Worm (Caenorhabditis elegans) whole organism, young adult: ENCODE measurements around the gene F44E2.10.

Experiments
- B0336.3 ChIP-seq: fragments of 200-800 bp; sonication (Bioruptor generic); IDR thresholded peaks from 2 replicates; pipeline ENCODE4 v1.3.6; 2022; ENCODE audit warnings: missing genetic modification characterization, missing compliant biosample characterization
- F22D6.2 ChIP-seq: sonication (generic microtip); optimal IDR thresholded peaks from 2 replicates; lab custom pipeline; 2016; ENCODE audit warnings: mild to moderate bottlenecking, missing genetic modification characterization, missing compliant biosample characterization
- F23B12.7 ChIP-seq: sonication (generic microtip); optimal IDR thresholded peaks from 2 replicates; lab custom pipeline; 2017; ENCODE audit warnings: missing genetic modification characterization, mild to moderate bottlenecking, missing compliant biosample characterization, antibody characterized with exemption, moderate library complexity; ENCODE audit not compliant: insufficient read depth
- F52B5.7 ChIP-seq: sonication (generic microtip); optimal IDR thresholded peaks from 2 replicates; lab custom pipeline; 2016; ENCODE audit warnings: mild to moderate bottlenecking, missing genetic modification characterization, missing compliant biosample characterization
- Y56A3A.18 ChIP-seq: fragments of 200-800 bp; sonication (Bioruptor generic); IDR thresholded peaks from 2 replicates; pipeline ENCODE4 v1.3.6; 2022; ENCODE audit warnings: missing genetic modification reagents, missing genetic modification characterization, missing compliant biosample characterization
- Y67H2A.10 ChIP-seq: fragments of 200-800 bp; sonication (Bioruptor generic); conservative IDR thresholded peaks from 2 replicates; pipeline ENCODE4 v1.3.6; 2022; ENCODE audit warnings: missing genetic modification reagents, missing genetic modification characterization, missing compliant biosample characterization
- aptf-2 ChIP-seq: fragments of 200-800 bp; sonication (Bioruptor generic); conservative IDR thresholded peaks from 2 replicates; pipeline ENCODE4 v1.3.6; 2022; ENCODE audit warnings: missing genetic modification reagents, missing genetic modification characterization, missing compliant biosample characterization
- atf-7 ChIP-seq: sonication (generic microtip); optimal IDR thresholded peaks from 2 replicates; lab custom pipeline; 2017; ENCODE audit warnings: mild to moderate bottlenecking, missing genetic modification characterization, missing compliant biosample characterization
- attf-5 ChIP-seq: fragments of 200-800 bp; sonication (Bioruptor generic); optimal IDR thresholded peaks from 2 replicates; lab custom pipeline; 2018; ENCODE audit warnings: mild to moderate bottlenecking, missing genetic modification characterization, missing compliant biosample characterization
- attf-6 ChIP-seq: fragments of 200-800 bp; sonication (Bioruptor generic); IDR thresholded peaks from 2 replicates; pipeline ENCODE4 v1.3.6; 2022; ENCODE audit warnings: missing genetic modification reagents, missing genetic modification characterization, missing compliant biosample characterization
- bed-2 ChIP-seq: fragments of 200-800 bp; sonication (Bioruptor generic); IDR thresholded peaks from 2 replicates; pipeline ENCODE4 v1.3.6; 2022; ENCODE audit warnings: missing genetic modification reagents, missing genetic modification characterization, missing compliant biosample characterization
- ccch-3 ChIP-seq: fragments of 200-800 bp; sonication (Bioruptor generic); optimal IDR thresholded peaks from 2 replicates; lab custom pipeline; 2018; ENCODE audit warnings: mild to moderate bottlenecking, missing genetic modification characterization, missing compliant biosample characterization
- ceh-58 ChIP-seq: fragments of 200-800 bp; sonication (Bioruptor generic); IDR thresholded peaks from 2 replicates; pipeline ENCODE4 v1.3.6; 2022; ENCODE audit warnings: missing genetic modification characterization, missing compliant biosample characterization
- chd-7 ChIP-seq: sonication (generic microtip); optimal IDR thresholded peaks from 2 replicates; lab custom pipeline; 2016; ENCODE audit warnings: mild to moderate bottlenecking, missing genetic modification characterization, moderate library complexity, missing compliant biosample characterization
- egrh-3 ChIP-seq: fragments of 200-800 bp; sonication (Bioruptor generic); IDR thresholded peaks from 2 replicates; pipeline ENCODE4 v1.3.6; 2022; ENCODE audit warnings: missing genetic modification reagents, missing genetic modification characterization, missing compliant biosample characterization
- ets-4 ChIP-seq: fragments of 200-800 bp; sonication (Bioruptor generic); optimal IDR thresholded peaks from 2 replicates; lab custom pipeline; 2018; ENCODE audit warnings: mild to moderate bottlenecking, missing genetic modification characterization, missing compliant biosample characterization
- fkh-3 ChIP-seq: sonication (generic microtip); optimal IDR thresholded peaks from 2 replicates; lab custom pipeline; 2016; ENCODE audit warnings: mild to moderate bottlenecking, missing genetic modification characterization, missing compliant biosample characterization
- him-1 ChIP-seq: sonication (generic microtip); optimal IDR thresholded peaks from 2 replicates; lab custom pipeline; 2016; ENCODE audit warnings: missing genotype, missing genetic modification reagents, missing genetic modification characterization, missing compliant biosample characterization
- hmg-1.2 ChIP-seq: fragments of 200-800 bp; sonication (Bioruptor generic); IDR thresholded peaks from 2 replicates; pipeline ENCODE4 v1.3.6; 2022; ENCODE audit warnings: missing genetic modification reagents, missing genetic modification characterization, missing compliant biosample characterization
- hrde-1 ChIP-seq: sonication (generic microtip); optimal IDR thresholded peaks from 2 replicates; lab custom pipeline; 2016; ENCODE audit warnings: missing genetic modification characterization, mild to moderate bottlenecking, missing compliant biosample characterization, moderate library complexity, missing genotype, missing genetic modification reagents, borderline replicate concordance
- hsf-1 ChIP-seq: fragments of 200-800 bp; sonication (Bioruptor generic); IDR thresholded peaks from 2 replicates; pipeline ENCODE4 v1.3.6; 2022; ENCODE audit warnings: missing genetic modification reagents, missing genetic modification characterization, missing compliant biosample characterization
- lag-1 ChIP-seq: fragments of 200-800 bp; sonication (Bioruptor generic); IDR thresholded peaks from 2 replicates; pipeline ENCODE4 v1.3.6; 2022; ENCODE audit warnings: missing genetic modification reagents, missing genetic modification characterization, missing compliant biosample characterization
- lin-26 ChIP-seq: fragments of 200-800 bp; sonication (Bioruptor generic); IDR thresholded peaks from 2 replicates; pipeline ENCODE4 v1.3.6; 2022; ENCODE audit warnings: missing genetic modification reagents, missing genetic modification characterization, missing compliant biosample characterization
- madf-10 ChIP-seq: sonication (generic microtip); optimal IDR thresholded peaks from 2 replicates; lab custom pipeline; 2016; ENCODE audit warnings: mild to moderate bottlenecking, missing genetic modification characterization, missing compliant biosample characterization
- madf-6 ChIP-seq: fragments of 200-800 bp; sonication (Bioruptor generic); IDR thresholded peaks from 2 replicates; pipeline ENCODE4 v1.3.6; 2022; ENCODE audit warnings: missing genetic modification reagents, missing genetic modification characterization, missing compliant biosample characterization
- mcd-1 ChIP-seq: fragments of 200-800 bp; sonication (Bioruptor generic); IDR thresholded peaks from 2 replicates; pipeline ENCODE4 v1.3.6; 2022; ENCODE audit warnings: missing genetic modification reagents, missing genetic modification characterization, missing compliant biosample characterization
- nfya-2 ChIP-seq: fragments of 200-800 bp; sonication (Bioruptor generic); IDR thresholded peaks from 2 replicates; pipeline ENCODE4 v1.3.6; 2022; ENCODE audit warnings: missing genetic modification reagents, missing genetic modification characterization, missing compliant biosample characterization
- nfyb-1 ChIP-seq: fragments of 200-800 bp; sonication (Bioruptor generic); IDR thresholded peaks from 2 replicates; pipeline ENCODE4 v1.3.6; 2022; ENCODE audit warnings: missing genetic modification reagents, missing genetic modification characterization, missing compliant biosample characterization
- nhr-179 ChIP-seq: sonication (generic microtip); optimal IDR thresholded peaks from 2 replicates; lab custom pipeline; 2016; ENCODE audit warnings: mild to moderate bottlenecking, missing genetic modification characterization, missing compliant biosample characterization
- nhr-27 ChIP-seq: fragments of 200-800 bp; sonication (Bioruptor generic); optimal IDR thresholded peaks from 2 replicates; lab custom pipeline; 2018; ENCODE audit warnings: mild to moderate bottlenecking, missing genetic modification characterization, moderate library complexity, missing compliant biosample characterization
- nhr-80 ChIP-seq: sonication (generic microtip); optimal IDR thresholded peaks from 2 replicates; lab custom pipeline; 2016; ENCODE audit warnings: missing genetic modification characterization, missing compliant biosample characterization
- rec-8 ChIP-seq, 2 experiments: sonication (generic microtip); optimal IDR thresholded peaks; 2 replicates each; lab custom pipeline; 2016; ENCODE audit warnings: mild to moderate bottlenecking in 2 of 2, missing genetic modification characterization in 2 of 2, missing genetic modification reagents in 2 of 2, missing genotype in 2 of 2, missing biosample characterization in 1 of 2, missing compliant biosample characterization in 1 of 2, moderate library complexity in 1 of 2
- repo-1 ChIP-seq: sonication (generic microtip); optimal IDR thresholded peaks from 2 replicates; lab custom pipeline; 2017; ENCODE audit warnings: mild to moderate bottlenecking, missing genetic modification characterization, missing compliant biosample characterization
- sea-2 ChIP-seq: fragments of 200-800 bp; sonication (Bioruptor generic); IDR thresholded peaks from 2 replicates; pipeline ENCODE4 v1.3.6; 2022; ENCODE audit warnings: missing genetic modification characterization, missing compliant biosample characterization
- snpc-1.3 ChIP-seq: sonication (generic microtip); optimal IDR thresholded peaks from 2 replicates; lab custom pipeline; 2017; ENCODE audit warnings: missing genetic modification characterization, mild to moderate bottlenecking, missing compliant biosample characterization, antibody characterized with exemption, moderate library complexity, missing genotype, missing genetic modification reagents; ENCODE audit not compliant: insufficient read depth
- snpc-4 ChIP-seq, 5 experiments: fragments of 150-350 bp in 1 of 5; sonication (generic microtip) in 4 of 5; optimal IDR thresholded peaks; 2 replicates each; lab custom pipeline; 2014 to 2018; ENCODE audit warnings: missing genetic modification characterization in 5 of 5, missing biosample characterization in 3 of 5, antibody characterized with exemption in 2 of 5, mild to moderate bottlenecking in 2 of 5, missing compliant biosample characterization in 2 of 5, missing genotype in 2 of 5, moderate library complexity in 2 of 5, missing genetic modification reagents in 1 of 5
- sptf-2 ChIP-seq: fragments of 200-800 bp; sonication (Bioruptor generic); optimal IDR thresholded peaks from 2 replicates; lab custom pipeline; 2018; ENCODE audit warnings: mild to moderate bottlenecking, missing genetic modification characterization, missing compliant biosample characterization
- tlf-1 ChIP-seq: fragments of 200-800 bp; sonication (Bioruptor generic); optimal IDR thresholded peaks from 2 replicates; lab custom pipeline; 2018; ENCODE audit warnings: mild to moderate bottlenecking, missing genetic modification characterization, missing compliant biosample characterization
- unc-130 ChIP-seq: sonication (generic microtip); optimal IDR thresholded peaks from 2 replicates; lab custom pipeline; 2016; ENCODE audit warnings: missing genetic modification reagents, missing genetic modification characterization, missing compliant biosample characterization
- xnd-1 ChIP-seq: sonication (generic microtip); optimal IDR thresholded peaks from 2 replicates; lab custom pipeline; 2016; ENCODE audit warnings: missing genotype, missing genetic modification reagents, missing genetic modification characterization, missing compliant biosample characterization
- zfh-2 ChIP-seq: fragments of 200-800 bp; sonication (Bioruptor generic); conservative IDR thresholded peaks from 2 replicates; pipeline ENCODE4 v1.3.6; 2022; ENCODE audit warnings: missing genetic modification reagents, missing genetic modification characterization, missing compliant biosample characterization
- ztf-18 ChIP-seq: sonication (generic microtip); optimal IDR thresholded peaks from 2 replicates; lab custom pipeline; 2016; ENCODE audit warnings: missing genotype, mild to moderate bottlenecking, missing genetic modification characterization, missing compliant biosample characterization
- ztf-22 ChIP-seq: fragments of 200-800 bp; sonication (Bioruptor generic); optimal IDR thresholded peaks from 2 replicates; lab custom pipeline; 2018; ENCODE audit warnings: mild to moderate bottlenecking, missing genetic modification characterization, moderate library complexity, missing compliant biosample characterization
- ztf-25 ChIP-seq: fragments of 200-800 bp; sonication (Bioruptor generic); IDR thresholded peaks from 2 replicates; pipeline ENCODE4 v1.3.6; 2022; ENCODE audit warnings: missing genetic modification reagents, missing genetic modification characterization, missing compliant biosample characterization
- ztf-26 ChIP-seq: sonication (generic microtip); optimal IDR thresholded peaks from 2 replicates; lab custom pipeline; 2017; ENCODE audit warnings: missing genetic modification characterization, missing compliant biosample characterization
- ztf-3 ChIP-seq: fragments of 200-800 bp; sonication (Bioruptor generic); optimal IDR thresholded peaks from 2 replicates; lab custom pipeline; 2018; ENCODE audit warnings: mild to moderate bottlenecking, missing genetic modification characterization, missing compliant biosample characterization

Gene F44E2.10

DNA sequence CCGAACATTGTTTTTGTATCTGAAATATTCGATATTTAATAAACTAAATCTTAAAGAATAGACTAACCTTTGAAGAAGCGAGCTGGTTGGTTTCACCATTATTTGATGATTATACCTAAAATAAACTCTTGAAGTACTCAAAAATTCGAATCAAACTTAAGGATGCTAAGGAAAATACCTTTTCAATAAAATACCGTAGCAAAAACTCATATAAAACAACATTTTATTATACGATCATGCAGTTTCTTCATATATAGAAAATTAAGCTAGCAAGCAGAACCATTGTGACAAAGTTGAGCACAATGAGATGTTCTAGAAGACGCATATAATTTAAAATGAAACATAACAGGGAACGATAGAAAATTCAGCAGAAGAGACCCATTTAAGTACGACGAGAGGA lies 17.5 kb upstream of the F44E2.10 start, which contains the start of gene F44E2.7:
F44E2.7 (minus strand) TSS at position 101 of the 400 bp plus-strand sequence.
- TF ChIP-seq nfya-2 (GFP tag; lab: Robert Waterston, UW) (no peak), sea-2 (GFP tag; lab: Robert Waterston, UW) (no peak), atf-7 (tag; lab: Kevin White, UChicago) (no peak), rec-8 (tag; optimal IDR thresholded peaks at IDR 0.05; lab: Kevin White, UChicago) (no peak), unc-130 (GFP tag; lab: Kevin White, UChicago) (no peak), nhr-80 (tag; lab: Kevin White, UChicago) (no peak), lag-1 (no peak), nhr-179 (tag; lab: Kevin White, UChicago) (no peak), nfyb-1 (GFP tag; lab: Robert Waterston, UW) (no peak), madf-10 (tag; lab: Kevin White, UChicago) (no peak), zfh-2 (GFP tag; lab: Robert Waterston, UW) (no peak), tlf-1 (GFP tag; lab: Kevin White, UChicago) (no peak), hsf-1 (GFP tag; lab: Robert Waterston, UW) (no peak), F52B5.7 (tag; lab: Kevin White, UChicago) (no peak), him-1 (tag; lab: Kevin White, UChicago) (no peak), snpc-4 (GFP tag; optimal IDR thresholded peaks at IDR 0.05; lab: Kevin White, UChicago) (no peak), snpc-4 (tag; optimal IDR thresholded peaks at IDR 0.05; lab: Kevin White, UChicago) (no peak), lin-26 (GFP tag; lab: Robert Waterston, UW) (no peak)
- TF ChIP-seq, all 124 proteins: peak for 0

- no peak for TF ChIP-seq ztf-22
- no peak for TF ChIP-seq ztf-3
- TF ChIP-seq hsf-1 (GFP tag; lab: Robert Waterston, UW), result no peak
- TF ChIP-seq mcd-1, result peak; percentile 89
- peak; percentile 30; the same call in 1 of the 2 replicates for TF ChIP-seq madf-6 (GFP tag; lab: Robert Waterston, UW)
- TF ChIP-seq fkh-3 (tag; lab: Kevin White, UChicago), result no peak
- TF ChIP-seq repo-1 (tag; lab: Kevin White, UChicago), result no peak
- TF ChIP-seq hmg-1.2 (GFP tag; lab: Robert Waterston, UW), result peak; percentile 30; the same call in 1 of the 2 replicates
- no peak for TF ChIP-seq aptf-2 (GFP tag; lab: Robert Waterston, UW)
- TF ChIP-seq ztf-18 (tag; lab: Kevin White, UChicago), result peak; percentile 38
- no peak for TF ChIP-seq chd-7 (tag; lab: Kevin White, UChicago)
- TF ChIP-seq attf-5, result peak; percentile 37
- no peak for TF ChIP-seq egrh-3 (GFP tag; lab: Robert Waterston, UW)
- no peak for TF ChIP-seq ceh-58 (GFP tag; lab: Robert Waterston, UW)
- TF ChIP-seq snpc-4 (GFP tag; optimal IDR thresholded peaks at IDR 0.05; lab: Kevin White, UChicago), result no peak
- peak in 1 of 4 experiments; percentile 27 for TF ChIP-seq snpc-4 (tag; optimal IDR thresholded peaks at IDR 0.05; lab: Kevin White, UChicago)
- TF ChIP-seq attf-6 (GFP tag; lab: Robert Waterston, UW), result no peak
- TF ChIP-seq nhr-27 (tag; lab: Kevin White, UChicago), result no peak
- TF ChIP-seq F23B12.7, result no peak
- no peak for TF ChIP-seq B0336.3
- no peak for TF ChIP-seq ztf-25 (GFP tag; lab: Robert Waterston, UW)
These were observed 16.8 kb upstream of the F44E2.10 start for ce11 chrIII:8847722-8848121.

DNA sequence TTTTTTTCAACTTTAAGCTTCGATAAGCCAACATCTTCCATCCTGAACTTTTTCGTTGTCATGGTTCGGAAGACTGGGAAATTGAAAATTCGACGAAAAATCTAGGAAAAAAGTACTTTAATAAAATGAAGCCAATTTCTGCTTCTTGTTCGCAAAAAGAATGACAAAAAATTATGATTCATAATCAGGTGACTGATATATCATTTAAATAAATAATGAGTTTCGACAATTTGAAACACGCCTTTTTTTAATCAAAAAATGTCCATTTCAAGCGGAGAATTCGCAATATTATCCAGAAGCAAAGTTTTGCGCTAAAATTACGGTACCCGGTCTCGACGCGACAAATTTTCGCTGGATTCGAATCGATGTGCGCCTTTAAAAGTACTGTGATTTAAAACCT lies 14.2 kb upstream of the F44E2.10 start, which contains the start of gene F44E2.6:
F44E2.6 (minus strand) TSS at position 101 of the 400 bp plus-strand sequence.
- no peak for TF ChIP-seq Y56A3A.18 (GFP tag; lab: Robert Waterston, UW)
- TF ChIP-seq Y67H2A.10 (GFP tag; lab: Robert Waterston, UW), result no peak
- TF ChIP-seq hmg-1.2 (GFP tag; lab: Robert Waterston, UW), result no peak
- no peak for TF ChIP-seq ccch-3
- no peak for TF ChIP-seq xnd-1 (tag; lab: Kevin White, UChicago)
- TF ChIP-seq F22D6.2 (tag; lab: Kevin White, UChicago), result no peak
- TF ChIP-seq ets-4 (GFP tag; lab: Kevin White, UChicago), result no peak
- TF ChIP-seq bed-2 (GFP tag; lab: Robert Waterston, UW), result no peak
- no peak for TF ChIP-seq ztf-18 (tag; lab: Kevin White, UChicago)
- no peak for TF ChIP-seq sptf-2 (GFP tag; lab: Kevin White, UChicago)
- no peak for TF ChIP-seq hsf-1 (GFP tag; lab: Robert Waterston, UW)
- TF ChIP-seq snpc-1.3, result no peak
- TF ChIP-seq ztf-26 (tag; lab: Kevin White, UChicago), result no peak
- TF ChIP-seq attf-5, result no peak
- TF ChIP-seq hrde-1 (tag; lab: Kevin White, UChicago), result no peak
